Fruit fly (Drosophila melanogaster) whole organism, prepupa: ENCODE data around the gene CG6659.

Experiments
- lz ChIP-seq: fragments of 200-800 bp; sonication (Bioruptor generic); optimal IDR thresholded peaks from 3 replicates; lab custom pipeline; 2016; ENCODE audit warnings: missing biosample characterization, missing genetic modification characterization
- vri ChIP-seq: fragments of 200-800 bp; sonication (Bioruptor generic); optimal IDR thresholded peaks from 3 replicates; lab custom pipeline; 2016; ENCODE audit warnings: missing biosample characterization, mild to moderate bottlenecking, missing genetic modification characterization

DNA sequence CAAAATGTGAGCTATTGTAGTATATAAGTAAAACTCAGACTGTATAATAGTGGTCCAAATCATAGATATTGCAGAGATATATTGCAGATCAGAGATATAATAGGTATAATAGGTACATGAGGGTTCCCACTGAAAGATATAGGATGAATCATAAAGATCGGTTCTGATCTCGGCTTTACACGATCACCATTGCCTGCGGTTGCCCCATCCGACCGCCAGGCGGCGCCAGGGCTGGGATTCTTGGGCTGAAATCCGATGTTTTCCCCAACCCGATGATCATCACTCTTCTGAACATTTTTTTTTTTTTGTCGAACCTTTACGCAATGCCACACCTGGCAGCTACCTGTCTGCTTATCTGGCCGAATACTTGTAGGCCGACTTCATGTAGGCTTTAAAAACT lies 46.8 kb upstream of the CG6659 start:
- TF ChIP-seq vri (no peak), lz (GFP tag; lab: Kevin White, UChicago) (no peak)
